Worm (Caenorhabditis elegans): ENCODE results near the gene spr-1.

Gene spr-1

DNA sequence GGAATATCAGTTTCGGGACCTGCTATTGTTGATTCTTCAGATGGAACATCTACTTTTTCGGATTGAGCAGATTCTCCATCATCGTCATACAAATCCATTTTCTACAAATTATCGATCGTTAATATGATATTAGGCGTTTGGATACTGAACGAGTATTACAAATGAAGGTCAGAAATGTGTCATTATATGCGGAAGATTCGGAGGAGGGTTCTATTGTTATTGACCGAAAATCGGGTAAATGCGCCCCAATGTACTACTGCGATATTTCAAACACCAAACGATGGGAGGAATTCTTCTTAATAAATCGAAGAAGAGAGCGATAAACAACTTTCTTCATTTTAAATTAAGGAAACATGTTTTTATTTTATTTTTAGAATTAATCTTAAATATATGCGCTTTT is at the start of gene spr-1:
TSS of gene spr-1 (minus strand) at position 101 of the 400 bp plus-strand sequence.
- TF ChIP-seq unc-62 (GFP tag; optimal IDR thresholded peaks at IDR 0.05) = no peak

DNA sequence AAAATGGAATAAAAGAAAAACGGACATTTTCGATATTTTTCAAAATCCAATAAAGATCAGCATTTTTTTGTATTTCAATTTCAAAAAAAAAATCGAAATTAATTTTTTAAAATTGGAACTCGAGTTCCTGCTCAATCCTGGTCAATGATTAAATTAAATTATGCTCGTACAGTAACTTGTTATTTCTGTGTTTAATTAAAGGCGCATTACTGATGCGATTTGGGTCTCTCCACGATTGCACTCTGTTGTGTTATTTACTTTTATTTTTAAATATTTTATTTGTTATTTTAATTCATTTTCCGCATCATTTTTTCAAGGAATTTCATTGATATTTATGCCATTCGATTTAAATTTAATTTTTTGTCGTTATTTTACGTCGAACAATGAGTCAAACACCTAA is 49.1 kb upstream of the spr-1 start:
- no peak for TF ChIP-seq unc-62 (GFP tag; optimal IDR thresholded peaks at IDR 0.05)

DNA sequence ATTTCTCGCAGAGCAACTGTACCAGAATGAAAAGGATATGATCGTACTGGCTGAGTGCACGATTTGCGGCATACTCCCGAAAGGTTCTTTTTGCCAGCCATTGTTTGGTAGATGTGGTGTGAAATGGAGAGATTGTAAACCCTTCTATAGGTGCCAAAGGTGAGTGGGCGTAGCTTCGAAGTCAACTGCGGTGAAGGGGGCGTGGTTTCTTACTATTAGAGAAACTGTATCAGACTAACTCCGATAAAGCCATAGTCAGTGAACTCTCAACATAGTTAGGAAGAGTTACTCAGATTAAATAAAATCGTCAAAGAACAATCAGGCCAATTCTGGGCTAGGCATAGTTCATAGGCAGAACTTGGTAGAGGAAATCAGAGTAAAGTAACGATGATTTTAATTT is 48.2 kb upstream of the spr-1 start, which contains the start of gene F20D6.9:
TSS of gene F20D6.9 (minus strand) at position 101 of the 400 bp plus-strand sequence.
- TF ChIP-seq unc-62 (GFP tag; optimal IDR thresholded peaks at IDR 0.05) = no peak

DNA sequence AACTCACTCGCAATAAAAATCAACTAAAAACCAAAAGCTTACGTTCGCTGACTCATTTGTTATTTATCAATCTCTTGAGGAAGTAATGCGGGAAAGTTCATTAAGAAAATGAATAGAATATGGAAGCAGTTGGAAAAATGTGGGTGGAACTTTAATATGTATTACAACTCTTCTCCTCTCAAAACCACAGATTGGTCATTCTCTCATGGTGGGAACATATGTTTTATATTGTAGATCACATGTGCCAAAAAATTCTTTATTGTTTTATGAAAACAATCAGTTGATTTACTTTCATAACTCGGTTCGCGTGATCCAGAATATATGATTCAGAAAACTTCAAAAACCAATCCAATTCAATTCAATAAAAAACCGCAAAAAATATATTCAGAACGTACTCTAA is 42.5 kb upstream of the spr-1 start:
- TF ChIP-seq unc-62 (GFP tag; optimal IDR thresholded peaks at IDR 0.05) = no peak

DNA sequence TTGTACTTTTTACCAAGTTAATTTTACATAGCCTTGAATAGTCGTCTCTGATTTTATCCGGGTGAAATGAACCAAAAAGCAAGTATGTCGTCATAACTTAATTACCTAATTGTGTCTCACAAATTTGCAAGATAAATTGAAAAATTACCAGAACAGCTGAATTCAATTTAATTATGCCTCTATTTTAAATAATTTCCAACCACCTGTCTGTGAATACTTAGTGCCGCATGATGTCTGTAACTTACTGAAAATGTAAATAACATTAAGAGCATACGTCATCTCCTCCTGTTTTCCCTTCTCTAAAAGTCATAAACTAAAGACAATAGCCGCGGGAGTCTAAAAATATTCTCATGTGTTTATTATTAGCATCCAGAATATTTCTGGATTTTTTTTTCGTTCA is 41.1 kb upstream of the spr-1 start:
- no peak for TF ChIP-seq unc-62 (GFP tag; optimal IDR thresholded peaks at IDR 0.05)

DNA sequence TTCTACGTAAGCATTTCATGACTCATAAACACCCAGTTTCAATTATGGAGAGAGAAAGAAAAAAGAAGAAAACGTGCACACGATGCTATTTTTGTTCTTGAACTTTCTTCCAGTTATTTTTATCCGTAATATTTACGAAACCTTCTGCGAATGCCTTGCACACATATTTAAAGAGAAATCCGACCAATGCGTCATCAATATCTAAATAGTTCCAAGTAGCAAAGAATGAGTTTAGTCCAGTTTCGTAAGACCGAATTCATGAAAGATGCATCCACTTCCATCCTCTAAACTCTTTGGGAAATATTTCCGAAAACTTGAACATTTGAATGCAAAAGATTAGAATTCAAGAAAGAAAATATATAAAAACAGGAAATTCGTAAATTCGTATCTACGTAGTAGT is 40.0 kb upstream of the spr-1 start:
- no peak for TF ChIP-seq unc-62 (GFP tag; optimal IDR thresholded peaks at IDR 0.05)

DNA sequence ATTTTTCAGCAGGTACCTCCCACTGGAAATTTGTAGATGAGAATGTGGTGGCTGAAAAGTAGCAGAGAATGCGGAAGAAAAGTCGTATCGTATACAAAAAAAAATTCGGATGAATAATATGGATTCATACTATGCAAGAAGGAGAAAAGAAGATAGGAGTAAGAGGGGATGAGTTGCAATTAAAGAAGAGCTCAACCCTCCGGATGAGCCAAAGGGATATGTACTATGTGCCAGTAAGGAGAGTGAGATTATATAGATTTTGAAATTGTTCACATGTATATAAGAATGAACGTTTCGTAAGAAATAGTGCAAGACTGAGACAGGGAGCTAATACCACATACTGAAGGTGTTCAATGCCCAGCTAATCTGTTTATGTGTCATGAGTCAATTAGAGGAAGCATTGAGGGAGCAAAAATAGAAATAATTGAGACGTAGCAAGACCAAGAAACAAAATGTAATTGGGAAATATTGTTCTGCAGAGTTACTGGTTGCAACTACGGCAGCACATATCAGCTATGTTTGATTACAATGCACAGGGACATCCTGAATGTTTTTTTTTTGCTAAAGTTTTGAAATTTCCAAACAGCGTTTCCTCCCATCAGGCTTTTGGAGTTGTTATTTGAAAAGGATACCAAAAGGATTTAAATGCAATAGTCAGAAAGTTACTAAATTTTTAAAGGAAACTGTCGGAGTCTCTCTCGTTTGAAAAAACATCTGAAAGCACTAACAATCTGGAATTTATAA is 39.2 kb upstream of the spr-1 start, which contains the start of gene F20D6.8:
TSS of gene F20D6.8 (minus strand) at position 51 of the 744 bp plus-strand sequence.
- no peak for TF ChIP-seq unc-62 (GFP tag; optimal IDR thresholded peaks at IDR 0.05)

DNA sequence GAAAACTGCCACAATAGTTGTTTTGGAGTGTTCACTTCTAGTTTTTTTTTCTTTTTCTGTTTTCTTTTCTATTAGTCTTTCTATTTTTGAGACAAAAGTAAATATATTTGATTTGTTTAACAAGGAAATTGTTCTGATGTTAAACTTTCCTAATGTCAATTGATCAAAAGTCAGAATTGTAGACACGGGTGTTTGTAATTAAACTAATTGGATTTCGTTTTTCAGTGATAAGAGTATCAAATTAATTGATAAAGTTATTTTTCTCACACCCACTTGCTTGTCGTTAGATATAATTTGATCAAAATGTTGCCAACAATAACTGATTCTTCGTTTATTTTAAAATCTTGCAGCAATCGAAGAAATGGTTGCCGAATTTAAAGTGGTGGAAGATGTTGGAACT is 34.0 kb upstream of the spr-1 start:
- no peak for TF ChIP-seq unc-62 (GFP tag; optimal IDR thresholded peaks at IDR 0.05)

DNA sequence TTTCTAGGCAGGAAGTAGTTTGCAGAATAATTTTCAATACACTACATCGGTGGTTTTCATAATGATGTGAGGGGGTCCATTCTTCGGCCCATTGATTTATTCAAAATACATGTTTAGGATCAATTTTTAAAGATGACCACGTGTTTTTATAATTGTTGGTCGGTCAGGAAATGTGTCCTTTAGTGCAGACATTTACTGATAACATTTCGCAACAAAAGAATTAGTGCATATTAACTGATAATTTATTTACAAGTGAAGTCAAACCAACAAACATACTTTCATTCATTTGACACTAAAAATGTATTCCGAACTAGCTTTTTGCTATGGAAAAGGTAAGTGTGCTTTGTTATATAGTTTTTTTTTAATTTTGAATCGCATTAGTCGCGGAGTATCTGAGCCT is 32.5 kb upstream of the spr-1 start, which contains the start of gene F20D6.5:
TSS of gene F20D6.5 (plus strand) at position 259 of the 400 bp plus-strand sequence.
- TF ChIP-seq unc-62 (GFP tag; optimal IDR thresholded peaks at IDR 0.05) = no peak

DNA sequence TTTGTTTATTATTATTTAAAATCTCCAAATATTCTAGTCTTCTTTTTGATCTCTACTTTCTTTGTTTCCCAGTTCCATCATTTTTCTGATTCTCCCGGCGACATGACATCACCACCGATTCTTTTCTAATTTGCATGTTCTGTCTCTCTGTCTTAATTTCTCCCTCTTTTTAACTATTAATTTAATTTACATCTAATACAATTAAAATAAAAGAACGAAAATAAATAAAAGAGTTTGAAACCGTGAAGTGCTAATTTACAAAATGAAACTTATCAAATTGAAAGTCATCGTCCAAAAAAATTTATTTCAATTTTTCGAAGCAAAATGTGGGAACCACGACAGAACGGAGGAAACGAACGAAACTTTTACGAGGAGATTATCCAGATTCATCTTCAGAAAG is 30.5 kb upstream of the spr-1 start, which contains the start of gene F20D6.6:
TSS of gene F20D6.6 (plus strand) at position 301 of the 400 bp plus-strand sequence.
- TF ChIP-seq unc-62 (GFP tag; optimal IDR thresholded peaks at IDR 0.05) = no peak

DNA sequence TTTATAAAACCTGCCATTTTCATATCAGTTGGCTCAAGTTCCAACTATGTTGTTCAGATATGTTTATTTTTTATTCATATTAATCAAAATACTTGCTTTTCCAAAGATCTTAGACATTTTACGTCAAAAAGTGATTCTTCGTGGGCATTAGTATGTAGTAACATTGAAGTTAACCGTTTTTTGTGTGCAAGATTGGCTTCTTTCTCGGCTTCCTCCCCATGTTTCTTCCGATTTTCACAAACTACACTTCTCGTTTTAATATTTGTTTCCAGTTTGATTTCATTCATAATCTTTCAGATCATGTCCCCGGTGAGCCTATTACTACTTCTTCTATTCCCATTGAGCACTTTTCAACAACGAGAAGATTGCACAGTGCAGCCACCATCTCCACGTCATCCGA is 28.3 kb upstream of the spr-1 start, which contains the start of gene sul-2:
TSS of gene sul-2 (plus strand) at position 301 of the 400 bp plus-strand sequence.
- no peak for TF ChIP-seq unc-62 (GFP tag; optimal IDR thresholded peaks at IDR 0.05)

DNA sequence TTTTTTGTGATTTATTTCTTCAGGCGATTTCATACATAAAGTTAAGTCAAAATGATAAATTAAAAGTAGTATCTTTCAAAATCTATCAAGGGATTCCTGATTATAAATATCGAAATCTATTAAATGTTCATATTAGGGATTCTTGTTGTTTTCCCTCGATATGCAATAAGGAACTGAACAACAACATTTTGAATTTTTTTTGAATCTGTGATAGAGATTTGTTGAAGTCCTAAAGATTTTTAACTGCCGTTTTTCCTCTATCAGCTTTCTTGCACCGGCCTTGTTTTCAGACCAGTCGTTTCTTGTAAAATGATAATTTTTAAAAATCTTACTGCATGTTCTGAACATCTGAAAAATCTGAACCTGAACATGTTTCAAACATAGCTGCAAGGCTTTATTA is 26.6 kb upstream of the spr-1 start:
- no peak for TF ChIP-seq unc-62 (GFP tag; optimal IDR thresholded peaks at IDR 0.05)

DNA sequence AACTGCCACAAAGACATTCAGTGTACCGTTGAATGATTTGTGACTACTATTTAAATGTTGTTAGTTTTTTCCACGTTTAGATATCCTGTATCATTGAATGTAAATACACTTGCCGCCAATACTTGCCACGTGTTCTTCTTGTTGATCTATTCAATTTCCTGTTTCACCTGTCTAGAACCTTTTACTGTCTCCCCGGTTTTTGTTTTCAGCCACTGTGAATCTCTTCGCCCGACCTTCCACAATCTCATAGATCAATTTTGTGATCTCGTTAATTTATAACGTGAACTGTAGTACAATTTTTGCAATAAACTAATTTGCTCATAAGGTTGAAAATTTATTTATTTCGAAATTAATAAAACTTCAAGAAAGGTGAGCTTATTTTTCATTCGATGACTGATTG is 16.2 kb upstream of the spr-1 start, which contains the start of gene D1014.13:
TSS of gene D1014.13 (plus strand) at position 301 of the 400 bp plus-strand sequence.
- TF ChIP-seq unc-62 (GFP tag; optimal IDR thresholded peaks at IDR 0.05) = no peak

DNA sequence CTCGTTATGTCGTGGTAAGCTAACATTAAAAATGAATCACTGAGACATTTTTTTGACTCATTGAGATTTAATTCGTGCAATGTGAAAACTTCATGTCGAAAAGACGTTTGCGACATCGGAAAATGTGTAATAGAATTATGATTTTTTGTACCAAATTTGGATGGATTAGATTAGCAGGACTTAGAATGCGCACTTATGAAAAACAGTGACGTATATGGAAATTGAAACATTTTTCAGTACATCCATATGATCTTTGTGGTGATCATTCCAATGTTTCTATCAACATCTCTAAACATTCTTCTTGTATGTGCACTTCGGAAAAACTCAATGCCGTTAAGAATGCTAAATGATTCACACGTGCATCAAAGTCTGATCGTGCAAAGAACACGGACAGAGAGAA is 15.4 kb upstream of the spr-1 start:
- no peak for TF ChIP-seq unc-62 (GFP tag; optimal IDR thresholded peaks at IDR 0.05)

DNA sequence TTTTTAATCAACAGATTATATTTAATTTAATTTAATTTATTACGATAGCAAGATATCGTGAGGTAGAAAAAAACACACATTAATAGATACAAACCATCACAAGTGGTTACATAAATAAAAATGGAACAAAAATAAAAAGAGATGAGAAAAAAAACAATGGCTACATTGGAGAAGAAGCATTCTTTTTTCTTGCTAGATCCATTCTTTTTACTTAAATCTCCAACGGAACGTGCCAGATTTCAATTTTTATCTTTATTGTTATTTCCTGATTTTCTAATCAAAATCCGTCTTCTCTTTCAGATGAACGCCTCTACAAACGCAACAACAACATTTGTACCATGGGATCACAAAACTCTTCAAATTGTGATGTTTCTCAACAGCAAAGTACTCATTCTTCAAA is 14.5 kb upstream of the spr-1 start, which contains the start of gene D1014.2:
TSS of gene D1014.2 (plus strand) at position 301 of the 400 bp plus-strand sequence.
- no peak for TF ChIP-seq unc-62 (GFP tag; optimal IDR thresholded peaks at IDR 0.05)

DNA sequence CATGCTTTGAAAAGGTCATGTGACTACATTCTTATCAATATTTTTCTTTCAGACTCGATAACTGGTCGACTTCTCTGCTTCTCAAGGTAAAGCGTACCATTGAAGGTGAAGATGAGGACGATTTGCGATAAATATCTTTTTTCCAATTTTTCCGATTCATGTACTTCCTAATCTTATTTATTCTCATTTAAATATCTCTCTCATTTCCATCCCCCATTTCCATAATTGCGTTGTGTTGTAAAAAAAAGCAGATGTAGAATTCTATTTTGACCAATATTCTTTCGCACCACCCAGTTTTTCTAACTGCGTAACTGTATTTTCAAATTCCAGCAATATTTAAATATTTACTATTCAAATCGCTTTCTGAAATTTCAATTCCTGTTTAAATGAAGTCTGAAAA is 3.8 kb upstream of the spr-1 start, which contains the start of gene D1014.4:
TSS of gene D1014.4 (plus strand) at position 301 of the 400 bp plus-strand sequence.
- no peak for TF ChIP-seq unc-62 (GFP tag; optimal IDR thresholded peaks at IDR 0.05)

DNA sequence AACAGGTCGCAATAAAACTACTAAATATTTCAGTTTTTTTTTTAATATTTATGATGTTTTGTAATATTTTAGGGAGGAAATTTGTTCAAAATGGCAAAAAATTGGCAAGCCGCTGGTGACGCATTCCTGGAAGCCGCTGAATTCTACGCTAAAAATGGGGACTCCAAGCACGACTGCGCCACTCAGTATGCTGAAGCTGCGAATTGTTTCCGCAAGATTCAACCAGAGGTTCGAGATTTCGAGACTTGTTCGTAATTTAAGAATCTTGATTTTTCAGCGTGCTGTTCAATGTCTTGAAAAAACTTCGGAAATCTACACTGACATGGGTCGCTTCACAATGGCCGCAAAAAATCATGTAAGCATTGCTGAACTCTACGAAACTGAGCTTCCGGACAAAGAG is 2.5 kb upstream of the spr-1 start:
- TF ChIP-seq unc-62 (GFP tag; optimal IDR thresholded peaks at IDR 0.05) = no peak
